Fruit fly (Drosophila melanogaster) whole organism, wandering third instar larva: ENCODE results near the gene CG31224.

Experiments used
- CG32264 ChIP-seq: fragments of 200-800 bp; sonication (Bioruptor generic); optimal IDR thresholded peaks from 2 replicates; lab custom pipeline; 2016; ENCODE audit warnings: missing biosample characterization, missing genetic modification characterization
- CG9705 ChIP-seq: fragments of 200-800 bp; sonication (Bioruptor generic); optimal IDR thresholded peaks from 2 replicates; lab custom pipeline; 2018; ENCODE audit warnings: missing biosample characterization, mild to moderate bottlenecking, missing genetic modification characterization
- CrebA ChIP-seq: fragments of 200-800 bp; sonication (Bioruptor generic); optimal IDR thresholded peaks from 2 replicates; lab custom pipeline; 2016; ENCODE audit warnings: missing biosample characterization, mild to moderate bottlenecking, missing genetic modification characterization, borderline replicate concordance
- Dfd ChIP-seq: fragments of >200 bp; optimal IDR thresholded peaks from 2 replicates; lab custom pipeline; 2017; ENCODE audit warnings: missing biosample characterization, missing genetic modification characterization
- Dif ChIP-seq: fragments of 200-275, 200-300 bp; sonication (Bioruptor generic); optimal IDR thresholded peaks from 2 replicates; lab custom pipeline; 2018; ENCODE audit warnings: missing biosample characterization, missing genetic modification characterization; ENCODE audit not compliant: partially characterized antibody
- GATAd ChIP-seq: sonication (Bioruptor generic); optimal IDR thresholded peaks from 2 replicates; lab custom pipeline; 2016; ENCODE audit warnings: missing biosample characterization, missing genetic modification characterization
- HLH106 ChIP-seq: fragments of 200-800 bp; optimal IDR thresholded peaks from 3 replicates; lab custom pipeline; 2019; ENCODE audit warnings: missing biosample characterization, mild to moderate bottlenecking, missing genetic modification characterization, moderate library complexity
- Hnf4 ChIP-seq: fragments of 200-800 bp; sonication (Bioruptor generic); optimal IDR thresholded peaks from 2 replicates; lab custom pipeline; 2016; ENCODE audit warnings: missing biosample characterization, mild to moderate bottlenecking, missing genetic modification characterization
- Hr78 ChIP-seq: fragments of >200 bp; optimal IDR thresholded peaks from 2 replicates; lab custom pipeline; 2017; ENCODE audit warnings: missing biosample characterization, missing genetic modification characterization
- Hr83 ChIP-seq: fragments of 200-300 bp; sonication (Bioruptor generic); optimal IDR thresholded peaks from 2 replicates; lab custom pipeline; 2016; ENCODE audit warnings: missing biosample characterization, mild to moderate bottlenecking, missing genetic modification characterization, moderate library complexity; ENCODE audit not compliant: poor library complexity, severe bottlenecking
- Jra ChIP-seq: sonication (Bioruptor generic); optimal IDR thresholded peaks from 2 replicates; lab custom pipeline; 2016; ENCODE audit warnings: missing biosample characterization, missing genetic modification characterization
- Mio ChIP-seq: sonication (Bioruptor generic); optimal IDR thresholded peaks from 2 replicates; lab custom pipeline; 2016; ENCODE audit warnings: missing biosample characterization, missing genetic modification characterization
- Myc ChIP-seq: fragments of >200 bp; optimal IDR thresholded peaks from 2 replicates; lab custom pipeline; 2017
- N ChIP-seq: fragments of >200 bp; optimal IDR thresholded peaks from 2 replicates; lab custom pipeline; 2018; ENCODE audit warnings: missing biosample characterization, missing external identifiers, missing genetic modification characterization
- OdsH ChIP-seq: fragments of 200-800 bp; sonication (Bioruptor generic); optimal IDR thresholded peaks from 2 replicates; lab custom pipeline; 2016; ENCODE audit warnings: missing biosample characterization, mild to moderate bottlenecking, missing genetic modification characterization
- Rel ChIP-seq, 2 experiments: fragments of 200-800 bp; sonication (Bioruptor generic) in 1 of 2; optimal IDR thresholded peaks; 2 replicates in 1 of 2; 3 replicates in 1 of 2; lab custom pipeline; 2016 to 2019; ENCODE audit warnings: mild to moderate bottlenecking in 2 of 2, missing biosample characterization in 2 of 2, missing genetic modification characterization in 2 of 2, moderate library complexity in 1 of 2
- Sp1 ChIP-seq: fragments of 200-800 bp; sonication (Bioruptor generic); optimal IDR thresholded peaks from 3 replicates; lab custom pipeline; 2019; ENCODE audit warnings: missing biosample characterization, mild to moderate bottlenecking, missing genetic modification characterization, moderate library complexity
- Vsx2 ChIP-seq: fragments of 200-300, 225-300 bp; sonication (Bioruptor generic); optimal IDR thresholded peaks from 2 replicates; lab custom pipeline; 2018; ENCODE audit warnings: missing biosample characterization, missing genetic modification characterization; ENCODE audit not compliant: partially characterized antibody
- br ChIP-seq: fragments of 200-800 bp; sonication (Bioruptor generic); optimal IDR thresholded peaks from 2 replicates; lab custom pipeline; 2016; ENCODE audit warnings: missing biosample characterization, missing genetic modification characterization
- brk ChIP-seq: fragments of 200-800 bp; sonication (Bioruptor generic); optimal IDR thresholded peaks from 2 replicates; lab custom pipeline; 2016; ENCODE audit warnings: missing biosample characterization, mild to moderate bottlenecking, missing genetic modification characterization
- dl ChIP-seq, 2 experiments: fragments of 175-275, 200-275 bp in 1 of 2; fragments of 200-275 bp in 1 of 2; sonication (Bioruptor generic); optimal IDR thresholded peaks; lab custom pipeline; 2018; ENCODE audit warnings: mild to moderate bottlenecking in 2 of 2, missing biosample characterization in 2 of 2, missing genetic modification characterization in 2 of 2, moderate library complexity in 2 of 2; ENCODE audit not compliant: partially characterized antibody in 2 of 2, insufficient read depth in 1 of 2
- dmrt93B ChIP-seq: fragments of 200-800 bp; sonication (Bioruptor generic); optimal IDR thresholded peaks from 2 replicates; lab custom pipeline; 2018; ENCODE audit warnings: missing biosample characterization, mild to moderate bottlenecking, missing genetic modification characterization
- dsf ChIP-seq: sonication (Bioruptor generic); optimal IDR thresholded peaks from 2 replicates; lab custom pipeline; 2016; ENCODE audit warnings: missing biosample characterization, missing genetic modification characterization, borderline replicate concordance
- ey ChIP-seq: fragments of 200-800 bp; sonication (Bioruptor generic); optimal IDR thresholded peaks from 2 replicates; lab custom pipeline; 2016; ENCODE audit warnings: missing biosample characterization, missing genetic modification characterization
- foxo ChIP-seq, 2 experiments: fragments of 200-800 bp; sonication (Bioruptor generic); optimal IDR thresholded peaks; 2 replicates in 1 of 2; 3 replicates in 1 of 2; lab custom pipeline; 2016 to 2017; ENCODE audit warnings: missing biosample characterization in 2 of 2, missing genetic modification characterization in 2 of 2
- fru ChIP-seq: fragments of 200-800 bp; sonication (Bioruptor generic); optimal IDR thresholded peaks from 3 replicates; lab custom pipeline; 2016; ENCODE audit warnings: missing biosample characterization, mild to moderate bottlenecking, missing genetic modification characterization
- h ChIP-seq: fragments of 200-800 bp; sonication (Bioruptor generic); optimal IDR thresholded peaks from 3 replicates; lab custom pipeline; 2016; ENCODE audit warnings: missing biosample characterization, mild to moderate bottlenecking, missing genetic modification characterization
- jim ChIP-seq: fragments of 175-275, 200-325 bp; sonication (Bioruptor generic); optimal IDR thresholded peaks from 2 replicates; lab custom pipeline; 2016; ENCODE audit warnings: missing biosample characterization, mild to moderate bottlenecking, missing genetic modification characterization
- lola ChIP-seq: fragments of >200 bp; optimal IDR thresholded peaks from 2 replicates; lab custom pipeline; 2017; ENCODE audit warnings: missing biosample characterization, missing genetic modification characterization
- pan ChIP-seq: fragments of >200 bp; optimal IDR thresholded peaks from 2 replicates; lab custom pipeline; 2017
- psq ChIP-seq: fragments of 200-800 bp; sonication (Bioruptor generic); optimal IDR thresholded peaks from 3 replicates; lab custom pipeline; 2017; ENCODE audit warnings: missing biosample characterization, mild to moderate bottlenecking, missing genetic modification characterization, moderate library complexity
- rgr ChIP-seq: fragments of 200-800 bp; sonication (Bioruptor generic); optimal IDR thresholded peaks from 3 replicates; lab custom pipeline; 2016; ENCODE audit warnings: missing biosample characterization, mild to moderate bottlenecking, missing genetic modification characterization
- sage ChIP-seq: fragments of 200-800 bp; sonication (Bioruptor generic); optimal IDR thresholded peaks from 2 replicates; lab custom pipeline; 2016; ENCODE audit warnings: missing biosample characterization, mild to moderate bottlenecking, missing genetic modification characterization
- sv ChIP-seq: fragments of 200-800 bp; sonication (Bioruptor generic); optimal IDR thresholded peaks from 3 replicates; lab custom pipeline; 2016; ENCODE audit warnings: missing biosample characterization, missing genetic modification characterization
- tai ChIP-seq: sonication (Bioruptor generic); optimal IDR thresholded peaks from 2 replicates; lab custom pipeline; 2016; ENCODE audit warnings: missing biosample characterization, missing genetic modification characterization
- usp ChIP-seq: fragments of >200 bp; optimal IDR thresholded peaks from 2 replicates; lab custom pipeline; 2017; ENCODE audit warnings: missing biosample characterization, missing genetic modification characterization
- woc ChIP-seq: sonication (Bioruptor generic); optimal IDR thresholded peaks from 2 replicates; lab custom pipeline; 2016; ENCODE audit warnings: missing biosample characterization, mild to moderate bottlenecking, missing genetic modification characterization

The CG31224 gene

DNA sequence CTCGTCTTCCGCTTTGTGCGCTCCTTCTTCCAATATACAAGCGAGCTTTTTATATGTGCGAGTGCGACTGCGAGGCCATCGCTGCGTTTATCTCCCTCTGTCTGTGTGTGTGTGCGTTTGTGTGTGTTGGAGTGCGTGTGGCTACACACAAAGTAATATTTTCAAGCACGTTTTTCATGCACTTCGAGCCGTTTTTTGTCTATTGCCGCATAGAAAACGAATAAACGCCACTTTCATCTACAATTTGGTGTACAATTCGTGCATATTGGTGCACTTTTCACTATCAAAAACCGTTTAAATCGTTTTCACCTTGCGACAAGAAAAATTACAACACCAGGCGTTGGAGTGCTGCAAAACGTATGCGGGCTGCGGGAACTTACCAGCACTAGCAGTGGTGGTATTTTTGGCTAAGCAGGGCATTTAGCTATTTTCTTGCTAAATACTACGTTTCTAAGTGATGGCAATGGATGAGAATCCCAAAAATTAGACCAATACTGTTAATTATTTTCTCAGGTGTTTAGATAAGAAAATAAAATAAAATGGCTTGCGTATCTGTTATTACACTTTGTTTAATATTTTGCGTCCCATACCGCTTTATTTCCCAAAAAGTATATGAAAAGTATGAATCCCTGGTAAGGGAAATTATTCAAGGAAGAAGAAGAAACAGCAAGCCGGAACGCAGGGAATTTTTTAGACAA lies at the start of gene CG31224, which contains the start of gene CstF64:
CG31224 (minus strand) TSS at position 365 of the 698 bp plus-strand sequence.
CstF64 (plus strand) TSS at position 674 of the 698 bp plus-strand sequence.
- TF ChIP-seq psq (peak; percentile 96), GATAd (peak; percentile 84), brk (no peak), jim (no peak), dmrt93B (peak; percentile 78), h (GFP tag; lab: Kevin White, UChicago) (peak; percentile 84), Vsx2 (GFP tag; lab: Kevin White, UChicago) (no peak), dsf (GFP tag; lab: Kevin White, UChicago) (peak; percentile 87), CG32264 (GFP tag; lab: Kevin White, UChicago) (peak; percentile 82), Dfd (GFP tag; lab: Kevin White, UChicago) (no peak), usp (GFP tag; lab: Kevin White, UChicago) (no peak), rgr (GFP tag; lab: Kevin White, UChicago) (peak; percentile 85), br (GFP tag; lab: Kevin White, UChicago) (peak; percentile 83), Rel (GFP tag; optimal IDR thresholded peaks at IDR 0.05; lab: Kevin White, UChicago) (no peak), Rel (tag; optimal IDR thresholded peaks at IDR 0.05; lab: Kevin White, UChicago) (peak; percentile 63), Jra (peak; percentile 90), foxo (GFP tag; optimal IDR thresholded peaks at IDR 0.05; lab: Kevin White, UChicago) (peak; percentile 30 to 88), fru (GFP tag; lab: Kevin White, UChicago) (peak; percentile 85), sage (GFP tag; lab: Kevin White, UChicago) (peak; percentile 59), N (peak; percentile 21), Mio (GFP tag; lab: Kevin White, UChicago) (peak; percentile 51), lola (GFP tag; lab: Kevin White, UChicago) (no peak), OdsH (GFP tag; lab: Kevin White, UChicago) (peak; percentile 78), CrebA (GFP tag; lab: Kevin White, UChicago) (no peak), Myc (lab: Kevin White, UChicago) (peak; percentile 97), ey (GFP tag; lab: Kevin White, UChicago) (peak; percentile 85), HLH106 (tag; lab: Kevin White, UChicago) (peak; percentile 84), sv (GFP tag; lab: Kevin White, UChicago) (peak; percentile 82), Hnf4 (GFP tag; lab: Kevin White, UChicago) (no peak), woc (peak; percentile 90), CG9705 (GFP tag; lab: Kevin White, UChicago) (peak; percentile 74), Sp1 (GFP tag; lab: Kevin White, UChicago) (peak; percentile 78)

DNA sequence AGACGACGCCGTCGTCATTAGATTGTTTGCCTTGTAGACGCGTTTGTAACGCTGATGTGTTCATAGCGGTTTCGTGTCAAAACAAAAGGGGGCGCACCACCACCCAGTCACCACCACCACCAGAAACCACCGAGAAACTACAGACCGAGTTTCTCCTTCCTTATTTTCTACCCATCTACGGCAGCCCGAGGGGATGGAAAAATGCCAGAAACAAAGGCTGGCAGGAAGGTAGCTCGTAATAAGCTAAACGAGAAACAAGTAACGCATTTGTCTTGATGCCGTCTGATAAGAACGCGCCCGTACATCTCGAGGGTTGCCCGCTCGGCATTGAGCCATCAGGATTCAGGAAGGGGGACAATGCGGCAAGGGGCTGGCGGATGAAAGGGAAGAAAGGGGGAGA lies 48.4 kb upstream of the CG31224 start:
- TF ChIP-seq Dfd (GFP tag; lab: Kevin White, UChicago): no peak
- TF ChIP-seq ey (GFP tag; lab: Kevin White, UChicago): no peak
- TF ChIP-seq lola (GFP tag; lab: Kevin White, UChicago): no peak
- TF ChIP-seq Mio (GFP tag; lab: Kevin White, UChicago): no peak
- TF ChIP-seq Hr78 (GFP tag; lab: Kevin White, UChicago): no peak
- no peak for TF ChIP-seq N
- no peak for TF ChIP-seq Jra
- no peak for TF ChIP-seq rgr (GFP tag; lab: Kevin White, UChicago)
- no peak for TF ChIP-seq Hnf4 (GFP tag; lab: Kevin White, UChicago)
- TF ChIP-seq woc: no peak
- no peak for TF ChIP-seq CrebA (GFP tag; lab: Kevin White, UChicago)
- TF ChIP-seq, all 38 proteins: peak for 0

DNA sequence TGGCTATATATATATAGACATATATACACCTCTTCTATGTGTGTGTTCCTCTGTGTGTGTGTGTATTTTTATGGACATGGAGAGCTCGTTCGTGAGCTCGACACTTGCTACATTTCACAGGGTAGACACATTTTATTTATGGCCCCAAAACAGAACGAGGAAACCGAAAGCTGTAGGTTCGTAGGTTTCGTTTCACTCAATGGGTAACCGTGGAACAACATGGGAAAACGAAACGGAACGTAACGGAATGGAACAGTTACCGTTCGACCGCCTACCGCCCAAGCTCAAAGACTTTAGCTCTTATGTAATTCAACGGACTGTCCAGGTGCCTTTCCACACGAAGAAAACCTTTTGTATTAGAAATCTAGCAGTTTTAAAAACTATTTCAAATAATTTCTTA lies 47.2 kb upstream of the CG31224 start:
- TF ChIP-seq OdsH (GFP tag; lab: Kevin White, UChicago): no peak
- no peak for TF ChIP-seq rgr (GFP tag; lab: Kevin White, UChicago)
- no peak for TF ChIP-seq Hr83 (GFP tag; lab: Kevin White, UChicago)
- no peak for TF ChIP-seq tai
- no peak for TF ChIP-seq CG32264 (GFP tag; lab: Kevin White, UChicago)
- no peak for TF ChIP-seq GATAd
- no peak for TF ChIP-seq usp (GFP tag; lab: Kevin White, UChicago)
- TF ChIP-seq CrebA (GFP tag; lab: Kevin White, UChicago): no peak
- TF ChIP-seq sage (GFP tag; lab: Kevin White, UChicago): no peak
- TF ChIP-seq pan (lab: Kevin White, UChicago): no peak
- no peak for TF ChIP-seq Hnf4 (GFP tag; lab: Kevin White, UChicago)
- TF ChIP-seq Dif: no peak
- no peak for TF ChIP-seq dl (GFP tag; optimal IDR thresholded peaks at IDR 0.05; lab: Kevin White, UChicago; ENCODE audit: insufficient read depth in 1 of 2, partially characterized antibody in 2 of 2)
- no peak for TF ChIP-seq HLH106 (tag; lab: Kevin White, UChicago)
- TF ChIP-seq brk: no peak
- no peak for TF ChIP-seq h (GFP tag; lab: Kevin White, UChicago)
- no peak for TF ChIP-seq sv (GFP tag; lab: Kevin White, UChicago)
- no peak for TF ChIP-seq N
- no peak for TF ChIP-seq psq
- TF ChIP-seq jim: no peak
